Fruit fly (Drosophila melanogaster): ENCODE measurements around the gene Tcs5.

The Tcs5 gene

DNA sequence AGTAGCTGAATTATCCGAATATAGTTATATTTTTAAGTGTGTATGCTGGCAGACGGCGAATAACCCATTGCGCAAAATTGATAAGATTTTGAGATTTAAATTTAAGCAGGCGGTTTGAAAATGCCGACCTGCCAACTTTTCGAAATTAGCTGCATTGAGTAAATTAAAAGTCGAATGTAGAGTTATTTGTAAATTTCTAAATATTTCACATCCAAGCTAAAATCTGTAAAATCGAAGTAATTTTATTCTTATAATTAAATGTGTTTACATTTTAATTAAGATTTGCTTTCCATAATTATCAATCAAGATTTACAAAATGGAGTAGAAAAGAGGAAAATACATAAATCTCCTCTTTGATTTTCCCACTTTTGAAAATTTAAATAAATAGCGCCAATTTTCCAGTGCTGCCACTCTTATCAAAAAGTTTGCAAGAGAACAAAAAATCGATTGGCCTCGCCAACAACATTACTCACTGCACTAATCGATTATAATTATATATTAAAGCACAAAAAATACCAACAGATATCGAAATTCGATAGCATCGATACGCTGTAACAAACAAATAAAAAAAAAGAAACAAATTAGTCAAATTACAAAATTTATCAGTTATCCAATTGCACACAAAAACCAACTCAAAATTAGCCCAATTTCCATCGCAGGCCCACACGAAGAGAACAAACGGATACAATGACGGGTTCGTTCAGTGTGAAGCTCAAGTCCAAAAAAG is 5.3 kb downstream of the Tcs5 start, which contains the start of gene Yod1 (continued):
- no peak for TF ChIP-seq Mad (GFP tag; optimal IDR thresholded peaks at IDR 0.05)
- TF ChIP-seq knrl (GFP tag; IDR thresholded peaks at IDR 0.05; ENCODE audit: partially characterized antibody), result peak; percentile 62
- peak; percentile 66; the same call in 2 of the 3 replicates for TF ChIP-seq hb (GFP tag; IDR thresholded peaks at IDR 0.05; ENCODE audit: partially characterized antibody)
- TF ChIP-seq CG6765 (GFP tag; optimal IDR thresholded peaks at IDR 0.05), result no peak
- TF ChIP-seq Lhr (GFP tag; optimal IDR thresholded peaks at IDR 0.05), result peak; percentile 51
- peak; percentile 16 for TF ChIP-seq exex (tag; optimal IDR thresholded peaks at IDR 0.05)
- peak; percentile 17 for TF ChIP-seq Nf-YC (tag; optimal IDR thresholded peaks at IDR 0.05)
- TF ChIP-seq B-H2 (GFP tag; optimal IDR thresholded peaks at IDR 0.05), result no peak
- TF ChIP-seq Gsc (GFP tag; IDR thresholded peaks at IDR 0.05), result no peak
- peak; percentile 63 for TF ChIP-seq pzg (GFP tag; optimal IDR thresholded peaks at IDR 0.05)

DNA sequence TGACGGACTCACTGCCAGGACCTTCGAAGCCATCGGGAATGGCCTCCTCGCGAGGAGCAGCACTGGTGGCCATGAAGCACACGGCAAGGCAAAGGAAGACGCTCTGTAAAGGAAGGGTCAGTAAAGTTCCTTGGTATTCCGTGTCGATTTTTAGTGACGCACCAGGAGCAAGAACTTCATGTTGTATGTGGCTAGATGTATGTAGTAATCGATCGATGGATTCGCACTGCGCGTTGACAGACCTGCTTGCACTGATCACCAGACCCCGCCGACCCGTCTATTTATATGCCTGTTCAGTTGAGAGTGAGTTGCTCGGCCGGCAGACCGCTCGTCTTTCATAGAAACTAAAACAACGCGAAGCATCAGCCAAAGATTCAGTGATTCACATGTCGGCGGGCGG is 6.2 kb downstream of the Tcs5 start, which contains the start of gene CG15213:
Gene CG15213 (minus strand): TSS at position 255 of the 400 bp plus-strand sequence.
- TF ChIP-seq gce (GFP tag; IDR thresholded peaks at IDR 0.05) (0 out of 3 replicates have a peak, but pooled peaks have one; percentile 20), CG3407 (GFP tag; optimal IDR thresholded peaks at IDR 0.05) (no peak), CG10543 (GFP tag; optimal IDR thresholded peaks at IDR 0.05) (no peak), Ets65A (GFP tag) (peak; percentile 91), CG17328 (GFP tag; IDR thresholded peaks at IDR 0.05) (0 out of 2 replicates have a peak, but pooled peaks have one; percentile 4), Med (GFP tag) (peak; percentile 27), CG6272 (GFP tag; IDR thresholded peaks at IDR 0.05) (0 out of 2 replicates have a peak, but pooled peaks have one; percentile 9), Camta (GFP tag; optimal IDR thresholded peaks at IDR 0.05) (no peak), CG10654 (GFP tag; optimal IDR thresholded peaks at IDR 0.05) (no peak)

DNA sequence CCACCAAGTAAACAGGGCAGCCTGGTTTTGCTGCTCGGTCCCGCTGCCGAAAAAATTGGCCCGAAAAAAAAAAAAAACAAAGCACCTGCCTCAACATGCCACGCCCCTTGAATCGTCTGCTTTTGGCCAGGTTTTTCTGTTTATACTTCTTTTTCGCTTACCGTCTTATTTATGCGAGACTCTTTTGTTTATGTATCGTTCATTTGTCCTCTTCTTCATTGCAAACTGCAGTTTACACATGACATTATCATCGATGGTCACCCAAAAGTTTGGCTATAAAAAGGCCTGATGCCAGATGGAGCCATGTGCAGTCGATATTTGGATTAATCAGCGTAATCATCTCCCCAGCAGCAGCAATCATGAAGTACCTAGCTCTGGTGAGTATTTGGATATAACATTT is 8.0 kb downstream of the Tcs5 start, which contains the start of gene CG15212:
Gene CG15212 (plus strand): TSS at position 301 of the 400 bp plus-strand sequence.
- no peak for TF ChIP-seq run (tag; optimal IDR thresholded peaks at IDR 0.05)

DNA sequence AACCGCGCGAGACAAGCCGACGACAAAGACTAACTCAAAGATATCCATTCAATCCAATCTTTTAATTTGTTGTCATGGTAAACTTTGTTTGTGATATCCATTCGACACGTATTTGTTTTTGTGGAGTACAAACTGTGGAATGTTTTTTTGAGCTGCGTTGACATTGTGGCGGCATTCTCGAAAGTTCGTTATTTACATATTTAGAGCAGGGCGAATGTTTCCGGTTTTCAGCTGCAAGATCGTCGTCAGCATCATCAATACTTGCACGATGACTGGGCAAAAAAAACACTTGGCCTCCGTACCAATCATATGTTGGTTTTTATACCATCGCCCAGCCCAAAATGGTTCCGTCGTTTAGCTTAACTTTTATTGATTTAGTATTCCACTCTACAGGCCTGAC is 8.7 kb downstream of the Tcs5 start:
- TF ChIP-seq CG12236 (GFP tag; optimal IDR thresholded peaks at IDR 0.05) (no peak), mam (GFP tag; optimal IDR thresholded peaks at IDR 0.05) (no peak), Aef1 (GFP tag; IDR thresholded peaks at IDR 0.05) (no peak), ranshi (GFP tag; IDR thresholded peaks at IDR 0.05) (no peak), lov (optimal IDR thresholded peaks at IDR 0.05) (no peak), lov (GFP tag; IDR thresholded peaks at IDR 0.05) (no peak), CG14441 (GFP tag; IDR thresholded peaks at IDR 0.05) (no peak), CG7357 (GFP tag; IDR thresholded peaks at IDR 0.05) (no peak), E2f1 (GFP tag; IDR thresholded peaks at IDR 0.05) (no peak), ab (GFP tag; optimal IDR thresholded peaks at IDR 0.05) (no peak), Awh (GFP tag; IDR thresholded peaks at IDR 0.05) (no peak), CG11247 (GFP tag; IDR thresholded peaks at IDR 0.05) (no peak), Eip74EF (GFP tag; optimal IDR thresholded peaks at IDR 0.05) (peak in 1 of 2 experiments; percentile 70), sd (tag; optimal IDR thresholded peaks at IDR 0.05) (peak; percentile 63), Opbp (GFP tag; IDR thresholded peaks at IDR 0.05; ENCODE audit: partially characterized antibody) (no peak), CG10209 (GFP tag; optimal IDR thresholded peaks at IDR 0.05) (no peak)

Data from whole organism, embryonic.